Worm (Caenorhabditis elegans): ENCODE results near the gene T19H5.7.

DNA sequence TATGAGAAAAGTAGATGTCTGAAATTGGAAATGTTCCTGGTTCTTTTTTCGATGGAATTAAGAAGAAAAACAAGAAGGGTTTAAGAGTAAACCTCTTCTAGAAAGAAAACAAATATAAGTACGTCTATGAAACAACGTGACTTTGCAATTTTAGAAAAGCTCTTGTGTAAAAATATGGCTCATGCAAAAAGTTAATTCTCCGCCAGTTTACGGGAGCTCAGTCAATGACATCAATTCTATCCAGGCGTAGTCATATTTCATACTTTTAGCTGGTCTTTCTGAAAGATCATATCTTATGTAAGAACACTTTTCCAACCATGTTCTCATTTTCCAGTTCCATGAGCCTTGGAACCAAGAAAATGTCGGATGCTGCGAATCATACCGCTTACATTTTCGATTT lies 10.0 kb upstream of the T19H5.7 start:
- TF ChIP-seq lin-13 (GFP tag; optimal IDR thresholded peaks at IDR 0.05) (no peak), nhr-23 (tag; optimal IDR thresholded peaks at IDR 0.05) (no peak), aly-2 (tag; optimal IDR thresholded peaks at IDR 0.05) (no peak), unc-39 (tag; optimal IDR thresholded peaks at IDR 0.05) (no peak), nhr-12 (tag; optimal IDR thresholded peaks at IDR 0.05) (no peak), elt-3 (tag; optimal IDR thresholded peaks at IDR 0.05) (no peak), nhr-11 (tag; optimal IDR thresholded peaks at IDR 0.05) (no peak), sma-3 (GFP tag; optimal IDR thresholded peaks at IDR 0.05) (no peak), nhr-237 (tag; optimal IDR thresholded peaks at IDR 0.05) (no peak), lin-39 (tag; optimal IDR thresholded peaks at IDR 0.05) (no peak)

All from whole organism, L2 larva.